Worm (Caenorhabditis elegans) whole organism, late embryonic: ENCODE data around the gene Y71H2AM.11.

Experiments used
- ceh-45 ChIP-seq: fragments of 200-800 bp; sonication (Bioruptor generic); IDR thresholded peaks from 2 replicates; pipeline ENCODE4 v1.3.6; 2022; ENCODE audit warnings: missing genetic modification reagents, missing genetic modification characterization, missing compliant biosample characterization
- dmd-4 ChIP-seq: sonication (generic microtip); optimal IDR thresholded peaks from 2 replicates; lab custom pipeline; 2016; ENCODE audit warnings: borderline replicate concordance, missing genetic modification characterization, missing compliant biosample characterization
- dve-1 ChIP-seq: sonication (generic microtip); optimal IDR thresholded peaks from 2 replicates; lab custom pipeline; 2017; ENCODE audit warnings: antibody characterized with exemption, mild to moderate bottlenecking, missing genetic modification characterization, missing compliant biosample characterization
- fkh-10 ChIP-seq: fragments of 150-350 bp; optimal IDR thresholded peaks from 2 replicates; lab custom pipeline; 2014; ENCODE audit warnings: missing biosample characterization, missing genetic modification reagents, missing genetic modification characterization
- fkh-6 ChIP-seq: sonication (generic microtip); optimal IDR thresholded peaks from 2 replicates; lab custom pipeline; 2016; ENCODE audit warnings: missing genetic modification characterization, missing compliant biosample characterization
- hlh-6 ChIP-seq: sonication (generic microtip); optimal IDR thresholded peaks from 2 replicates; lab custom pipeline; 2016; ENCODE audit warnings: missing genotype, missing genetic modification characterization, missing compliant biosample characterization
- mec-3 ChIP-seq: sonication (generic microtip); optimal IDR thresholded peaks from 2 replicates; lab custom pipeline; 2016; ENCODE audit warnings: borderline replicate concordance, missing genetic modification characterization, missing compliant biosample characterization
- odd-2 ChIP-seq: sonication (generic microtip); optimal IDR thresholded peaks from 2 replicates; lab custom pipeline; 2017; ENCODE audit warnings: antibody characterized with exemption, mild to moderate bottlenecking, missing genetic modification characterization, missing compliant biosample characterization
- pax-1 ChIP-seq: fragments of 150-350 bp; optimal IDR thresholded peaks from 2 replicates; lab custom pipeline; 2014; ENCODE audit warnings: missing biosample characterization, missing genetic modification characterization
- pha-4 ChIP-seq: fragments of 150-350 bp; optimal IDR thresholded peaks from 2 replicates; lab custom pipeline; 2018; ENCODE audit warnings: missing biosample characterization, missing genetic modification reagents, missing genetic modification characterization
- ref-2 ChIP-seq: sonication (generic microtip); optimal IDR thresholded peaks from 2 replicates; lab custom pipeline; 2016; ENCODE audit warnings: missing genetic modification characterization, missing compliant biosample characterization
- sox-4 ChIP-seq: sonication (generic microtip); optimal IDR thresholded peaks from 2 replicates; lab custom pipeline; 2017; ENCODE audit warnings: mild to moderate bottlenecking, missing genetic modification characterization, inconsistent platforms, missing compliant biosample characterization

- TF ChIP-seq dve-1 (tag; lab: Kevin White, UChicago): no peak
- TF ChIP-seq fkh-10 (GFP tag; lab: Kevin White, UChicago): no peak
- no peak for TF ChIP-seq fkh-6 (tag; lab: Kevin White, UChicago)
- no peak for TF ChIP-seq ceh-45 (GFP tag; lab: Robert Waterston, UW)
- TF ChIP-seq sox-4 (tag; lab: Kevin White, UChicago): no peak
- TF ChIP-seq mec-3 (tag; lab: Kevin White, UChicago): no peak
- no peak for TF ChIP-seq ref-2 (tag; lab: Kevin White, UChicago)
- no peak for TF ChIP-seq pax-1
- TF ChIP-seq odd-2 (tag; lab: Kevin White, UChicago): no peak
- no peak for TF ChIP-seq pha-4 (tag; lab: Kevin White, UChicago)
- TF ChIP-seq hlh-6 (tag; lab: Kevin White, UChicago): no peak
- no peak for TF ChIP-seq dmd-4 (tag; lab: Kevin White, UChicago)
Measured at ce11 chrIII:2760726-2761125, 35.8 kb upstream of the Y71H2AM.11 start, which contains the start of gene pho-9.
